Worm (Caenorhabditis elegans) whole organism, early embryonic: ENCODE results near the gene lgc-22.
"Not testable (repeated sequence)": the region's sequence is repeated elsewhere in the genome, so short reads cannot be mapped to it uniquely, and the experiment has no call there.

Experiments used
- B0310.2 ChIP-seq: sonication (generic microtip); optimal IDR thresholded peaks from 2 replicates; lab custom pipeline; 2016; ENCODE audit warnings: mild to moderate bottlenecking, missing genetic modification characterization, missing compliant biosample characterization
- F13C5.2 ChIP-seq: sonication (generic microtip); optimal IDR thresholded peaks from 2 replicates; lab custom pipeline; 2017; ENCODE audit warnings: mild to moderate bottlenecking, missing genetic modification characterization, inconsistent platforms, missing compliant biosample characterization
- aly-1 ChIP-seq: sonication (generic microtip); optimal IDR thresholded peaks from 2 replicates; lab custom pipeline; 2016; ENCODE audit warnings: missing genetic modification characterization, missing compliant biosample characterization
- ama-1 ChIP-seq: fragments of 150-350 bp; optimal IDR thresholded peaks from 2 replicates; lab custom pipeline; 2014
- ceh-13 ChIP-seq: fragments of 200-800 bp; sonication (Bioruptor generic); optimal IDR thresholded peaks from 2 replicates; lab custom pipeline; 2018; ENCODE audit warnings: mild to moderate bottlenecking, missing genetic modification characterization, missing compliant biosample characterization
- ceh-36 ChIP-seq: sonication (generic microtip); optimal IDR thresholded peaks from 2 replicates; lab custom pipeline; 2016; ENCODE audit warnings: missing genetic modification characterization, inconsistent platforms, missing compliant biosample characterization
- ets-7 ChIP-seq: sonication (generic microtip); optimal IDR thresholded peaks from 2 replicates; lab custom pipeline; 2016; ENCODE audit warnings: missing genotype, missing genetic modification characterization, missing compliant biosample characterization
- flt-1 ChIP-seq: fragments of 200-800 bp; sonication (Bioruptor generic); IDR thresholded peaks from 2 replicates; pipeline ENCODE4 v1.3.6; 2022; ENCODE audit warnings: missing genetic modification characterization, missing compliant biosample characterization
- hmbx-1 ChIP-seq: sonication (generic microtip); optimal IDR thresholded peaks from 2 replicates; lab custom pipeline; 2016; ENCODE audit warnings: mild to moderate bottlenecking, missing genetic modification characterization, missing compliant biosample characterization
- hmg-4 ChIP-seq: fragments of 200-800 bp; sonication (Bioruptor generic); optimal IDR thresholded peaks from 2 replicates; lab custom pipeline; 2018; ENCODE audit warnings: mild to moderate bottlenecking, missing genetic modification characterization, missing compliant biosample characterization
- hnd-1 ChIP-seq: sonication (generic microtip); optimal IDR thresholded peaks from 2 replicates; lab custom pipeline; 2016; ENCODE audit warnings: missing genetic modification characterization, missing compliant biosample characterization
- pes-1 ChIP-seq: fragments of 200-800 bp; sonication (Bioruptor generic); IDR thresholded peaks from 2 replicates; pipeline ENCODE4 v1.3.6; 2022; ENCODE audit warnings: missing genetic modification reagents, missing genetic modification characterization, missing compliant biosample characterization
- scrt-1 ChIP-seq: fragments of 200-800 bp; sonication (Bioruptor generic); IDR thresholded peaks from 2 replicates; pipeline ENCODE4 v1.3.6; 2022; ENCODE audit warnings: missing genetic modification characterization, missing compliant biosample characterization
- sea-1 ChIP-seq: fragments of 200-800 bp; sonication (Bioruptor generic); conservative IDR thresholded peaks from 2 replicates; pipeline ENCODE4 v1.3.6; 2022; ENCODE audit warnings: missing genetic modification characterization, missing compliant biosample characterization
- tbx-11 ChIP-seq: fragments of 200-800 bp; sonication (Bioruptor generic); IDR thresholded peaks from 2 replicates; pipeline ENCODE4 v1.3.6; 2022; ENCODE audit warnings: missing genetic modification characterization, missing compliant biosample characterization
- tbx-37 ChIP-seq: fragments of 200-800 bp; sonication (Bioruptor generic); conservative IDR thresholded peaks from 2 replicates; pipeline ENCODE4 v1.3.6; 2022; ENCODE audit warnings: missing genetic modification reagents, missing genetic modification characterization, missing compliant biosample characterization
- tra-4 ChIP-seq: sonication (generic microtip); optimal IDR thresholded peaks from 2 replicates; lab custom pipeline; 2017; ENCODE audit warnings: missing genetic modification characterization, missing compliant biosample characterization

The lgc-22 gene

ce11 chrIV:4326445-4326844, 25.3 kb downstream of the lgc-22 start, which contains the start of gene trpl-2:
Gene trpl-2, plus strand, starts transcription at chrIV:4326654.
- TF ChIP-seq ama-1 (lab: Kevin White, UChicago) = no peak
- TF ChIP-seq tbx-11 = no peak
- no peak for TF ChIP-seq scrt-1
- TF ChIP-seq F13C5.2 = no peak
- no peak for TF ChIP-seq tra-4 (tag; lab: Kevin White, UChicago)
- TF ChIP-seq ets-7 (tag; lab: Kevin White, UChicago) = no peak
- TF ChIP-seq tbx-37 (GFP tag; lab: Robert Waterston, UW) = no peak
- TF ChIP-seq B0310.2 (tag; lab: Kevin White, UChicago) = no peak
- TF ChIP-seq flt-1 (GFP tag; lab: Robert Waterston, UW) = no peak
- TF ChIP-seq hnd-1 (tag; lab: Kevin White, UChicago) = no peak
- no peak for TF ChIP-seq pes-1 (GFP tag; lab: Robert Waterston, UW)
- TF ChIP-seq sea-1 (GFP tag; lab: Robert Waterston, UW) = no peak
- no peak for TF ChIP-seq ceh-36 (tag; lab: Kevin White, UChicago)
- TF ChIP-seq hmbx-1 (tag; lab: Kevin White, UChicago) = no peak
- TF ChIP-seq ceh-13 (GFP tag; lab: Kevin White, UChicago) = no peak
- TF ChIP-seq hmg-4 = no peak
- no peak for TF ChIP-seq aly-1 (tag; lab: Kevin White, UChicago)

ce11 chrIV:4336139-4336851, 35.2 kb downstream of the lgc-22 start, which contains the start of the genes W03B1.3 and oac-51:
Gene W03B1.3, minus strand, starts transcription at chrIV:4336239.
Gene oac-51, plus strand, starts transcription at chrIV:4336801.
- no peak for TF ChIP-seq tra-4 (tag; lab: Kevin White, UChicago)
- no peak for TF ChIP-seq ceh-13 (GFP tag; lab: Kevin White, UChicago)
- no peak for TF ChIP-seq B0310.2 (tag; lab: Kevin White, UChicago)

ce11 chrIV:4338217-4338616, 37.1 kb downstream of the lgc-22 start:
- TF ChIP-seq flt-1 (GFP tag; lab: Robert Waterston, UW) (no peak), tra-4 (tag; lab: Kevin White, UChicago) (no peak), aly-1 (tag; lab: Kevin White, UChicago) (no peak), hmbx-1 (tag; lab: Kevin White, UChicago) (no peak), F13C5.2 (no peak), pes-1 (GFP tag; lab: Robert Waterston, UW) (no peak), hmg-4 (no peak)

ce11 chrIV:4344828-4345227, 43.7 kb downstream of the lgc-22 start:
- TF ChIP-seq sea-1 (GFP tag; lab: Robert Waterston, UW) (no peak), ama-1 (lab: Kevin White, UChicago) (no peak), flt-1 (GFP tag; lab: Robert Waterston, UW) (no peak), scrt-1 (no peak), ets-7 (tag; lab: Kevin White, UChicago) (no peak), tbx-11 (no peak), hnd-1 (tag; lab: Kevin White, UChicago) (no peak), ceh-13 (GFP tag; lab: Kevin White, UChicago) (no peak), aly-1 (tag; lab: Kevin White, UChicago) (no peak), B0310.2 (tag; lab: Kevin White, UChicago) (no peak), ceh-36 (tag; lab: Kevin White, UChicago) (no peak), pes-1 (GFP tag; lab: Robert Waterston, UW) (no peak), hmg-4 (no peak), F13C5.2 (no peak), tra-4 (tag; lab: Kevin White, UChicago) (no peak), tbx-37 (GFP tag; lab: Robert Waterston, UW) (no peak), hmbx-1 (tag; lab: Kevin White, UChicago) (no peak)

ce11 chrIV:4346512-4346911, 45.4 kb downstream of the lgc-22 start, which contains the start of gene oac-52:
Gene oac-52, minus strand, starts transcription at chrIV:4346612.
- TF ChIP-seq ama-1 (lab: Kevin White, UChicago) (no peak), flt-1 (GFP tag; lab: Robert Waterston, UW) (no peak), pes-1 (GFP tag; lab: Robert Waterston, UW) (no peak), hnd-1 (tag; lab: Kevin White, UChicago) (no peak), ets-7 (tag; lab: Kevin White, UChicago) (no peak), ceh-36 (tag; lab: Kevin White, UChicago) (no peak), F13C5.2 (no peak), sea-1 (GFP tag; lab: Robert Waterston, UW) (no peak), tra-4 (tag; lab: Kevin White, UChicago) (no peak), B0310.2 (tag; lab: Kevin White, UChicago) (no peak), tbx-37 (GFP tag; lab: Robert Waterston, UW) (no peak), hmg-4 (no peak), scrt-1 (no peak), hmbx-1 (tag; lab: Kevin White, UChicago) (no peak), tbx-11 (no peak), ceh-13 (GFP tag; lab: Kevin White, UChicago) (no peak), aly-1 (tag; lab: Kevin White, UChicago) (no peak)

- TF ChIP-seq pes-1 (GFP tag; lab: Robert Waterston, UW) (0 out of 2 replicates have a peak, but pooled peaks have one; percentile 24), tbx-11 (no peak), ama-1 (lab: Kevin White, UChicago) (peak; percentile 53)
Observed at ce11 chrIV:4347578-4348003, 46.5 kb downstream of the lgc-22 start.

- not testable (repeated sequence) for TF ChIP-seq scrt-1; sea-1 (GFP tag; lab: Robert Waterston, UW); B0310.2 (tag; lab: Kevin White, UChicago)
Observed at ce11 chrIV:4348146-4348545, 47.0 kb downstream of the lgc-22 start, which contains the start of gene W03B1.5. Gene W03B1.5, plus strand, starts transcription at chrIV:4348446.
